Fruit fly (Drosophila melanogaster): Measurements from ENCODE around the gene Trx2.

Gene Trx2

DNA sequence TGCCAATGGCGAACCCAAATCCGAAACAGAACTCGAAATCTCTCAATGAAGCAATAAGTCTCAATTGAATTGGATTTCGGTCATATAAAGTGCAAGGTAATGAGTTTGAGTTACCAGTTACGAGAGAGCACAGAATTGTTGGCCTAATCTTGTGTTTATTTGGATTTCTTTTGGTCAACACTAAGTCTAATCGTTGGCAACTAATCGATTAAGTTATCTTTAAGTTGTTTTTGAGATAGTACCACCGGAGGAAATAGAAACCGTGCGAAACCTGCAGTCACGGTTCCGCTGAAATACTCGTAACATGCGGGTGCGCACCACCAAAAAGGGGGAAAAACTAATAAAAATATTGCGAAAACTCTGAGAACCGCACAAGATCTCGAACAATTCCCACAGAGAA is 23.8 kb upstream of the Trx2 start, which contains the start of gene CG3841:
Gene CG3841, plus strand, starts transcription at position 301 of the 400 bp plus-strand sequence.
- no peak for TF ChIP-seq noc (tag; optimal IDR thresholded peaks at IDR 0.05)

DNA sequence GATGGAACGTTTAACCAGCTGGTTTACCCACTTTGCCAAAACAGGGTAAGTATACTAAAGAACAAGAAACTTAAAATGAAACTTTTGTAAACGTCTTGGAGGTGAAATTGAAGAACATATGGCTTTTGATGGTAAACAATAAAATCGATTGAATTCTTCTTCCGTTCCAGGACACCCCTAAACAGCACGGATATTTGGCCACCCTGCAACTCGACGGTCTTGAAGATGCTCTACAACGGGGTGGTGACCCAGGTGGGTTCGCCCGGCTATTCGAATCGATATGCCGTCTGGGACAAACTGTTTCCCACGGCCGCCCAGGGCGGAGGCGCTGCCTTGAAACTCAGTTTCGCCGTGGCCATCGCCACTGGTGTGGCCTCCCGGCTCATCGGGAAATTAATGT is 21.8 kb upstream of the Trx2 start:
- TF ChIP-seq noc (tag; optimal IDR thresholded peaks at IDR 0.05) = no peak

DNA sequence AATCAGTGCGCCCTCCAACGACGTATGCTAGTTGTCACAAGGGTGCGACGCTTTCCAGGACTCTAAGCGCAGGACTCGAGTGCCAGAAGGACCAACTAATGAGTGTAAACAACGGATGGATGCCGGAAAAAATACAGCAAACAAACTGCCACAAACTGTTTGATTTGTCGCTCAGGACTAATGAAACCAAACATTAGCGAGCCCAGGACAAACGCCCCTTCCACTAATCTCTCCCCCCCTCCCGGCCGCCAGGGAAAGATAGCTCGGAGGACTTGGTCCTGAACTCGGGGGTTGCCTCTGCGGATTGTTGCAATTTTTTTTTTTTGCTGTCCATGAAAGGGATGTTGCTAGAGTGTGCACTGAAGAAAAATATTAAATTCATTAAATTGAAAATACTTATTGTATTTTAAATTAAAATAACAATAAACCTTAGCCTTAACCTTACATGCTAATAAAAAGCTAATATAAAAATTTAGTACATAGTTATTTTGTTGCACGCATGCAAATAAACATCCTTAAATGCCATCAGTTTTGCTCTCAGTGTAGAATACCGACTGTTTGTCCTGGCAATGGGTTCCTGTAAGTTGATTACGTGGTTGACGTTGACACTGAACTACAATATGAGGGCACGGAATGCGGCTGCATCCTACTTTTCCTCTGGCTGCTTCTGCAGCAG is 18.2 kb upstream of the Trx2 start:
- TF ChIP-seq noc (tag; optimal IDR thresholded peaks at IDR 0.05) = no peak

DNA sequence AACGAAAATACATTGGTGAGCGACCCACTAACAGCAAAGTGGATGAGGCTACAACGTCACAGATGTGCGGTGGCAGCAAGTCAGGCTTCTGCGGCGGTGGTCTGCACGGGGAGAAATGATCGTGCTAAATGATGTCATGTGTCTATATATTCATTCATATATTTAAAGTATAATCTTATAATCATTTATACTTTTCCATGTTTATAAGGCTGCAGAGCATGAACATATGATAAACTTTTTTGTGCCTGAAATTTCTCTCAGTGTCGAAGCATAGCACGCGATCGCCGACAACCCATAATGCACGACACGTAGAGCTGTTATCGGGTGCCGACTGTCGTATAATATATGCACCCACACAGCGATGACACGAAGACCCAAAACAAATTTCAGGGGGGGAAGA is 14.6 kb upstream of the Trx2 start:
- no peak for TF ChIP-seq noc (tag; optimal IDR thresholded peaks at IDR 0.05)

DNA sequence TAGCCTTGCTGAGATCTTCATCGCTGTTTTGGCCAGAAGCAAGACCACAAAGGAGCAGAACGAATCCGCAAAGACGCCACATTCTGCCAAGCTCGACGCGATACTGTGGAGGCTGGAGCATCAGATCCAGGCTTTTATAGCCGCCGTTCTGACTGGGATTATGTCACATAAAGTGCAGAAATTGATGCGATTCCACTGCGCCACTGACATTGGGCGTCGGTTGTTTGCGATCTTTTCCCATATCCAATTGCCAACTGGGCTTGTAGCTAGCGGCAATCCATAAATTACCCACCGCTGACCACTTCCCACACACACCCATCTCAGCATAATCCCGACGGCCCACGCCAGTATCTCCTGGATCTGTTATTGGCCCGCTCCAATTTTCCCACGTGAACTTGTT is 12.2 kb upstream of the Trx2 start, which contains the start of gene CG4382:
Gene CG4382, minus strand, starts transcription at position 101 of the 400 bp plus-strand sequence.
- TF ChIP-seq noc (tag; optimal IDR thresholded peaks at IDR 0.05) = no peak

DNA sequence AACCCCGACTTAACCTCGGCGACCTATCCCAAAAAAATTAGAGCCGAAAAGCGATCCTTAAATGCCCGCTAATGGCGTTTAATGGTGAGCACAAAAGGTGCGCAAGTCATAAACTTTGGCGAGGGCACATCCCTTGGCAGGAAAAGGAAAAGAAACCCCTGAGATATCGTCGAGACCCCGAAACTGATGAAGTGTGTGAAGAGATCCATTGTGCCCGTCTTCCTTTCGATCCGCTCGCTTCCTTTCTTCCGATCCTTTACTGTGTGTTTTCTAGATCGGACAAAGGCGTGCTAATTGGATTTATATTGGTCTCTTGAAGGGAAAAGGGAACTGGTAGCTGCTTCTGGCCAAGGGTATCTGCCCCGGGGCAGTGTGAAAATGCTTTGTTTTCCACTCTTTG is 11.7 kb upstream of the Trx2 start:
- no peak for TF ChIP-seq noc (tag; optimal IDR thresholded peaks at IDR 0.05)

DNA sequence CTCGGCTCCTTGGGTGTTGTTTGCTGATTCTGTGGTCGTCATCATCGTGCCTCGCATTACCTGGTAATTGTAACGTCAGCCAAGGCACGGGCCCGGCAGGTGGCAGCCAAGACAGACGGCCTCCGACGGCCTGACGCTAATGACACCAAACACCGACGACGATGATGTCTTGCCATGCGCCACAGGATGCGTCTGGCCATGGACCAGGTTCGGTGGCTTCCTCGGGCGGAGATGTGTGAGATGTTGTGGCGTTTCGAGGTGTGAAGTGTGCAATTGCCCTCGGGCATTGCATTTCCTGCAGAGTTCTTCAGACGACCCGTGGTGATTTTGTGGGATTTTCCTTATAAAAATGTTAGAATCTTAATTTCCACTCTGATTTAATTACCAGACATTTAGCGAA is 10.9 kb upstream of the Trx2 start:
- no peak for TF ChIP-seq noc (tag; optimal IDR thresholded peaks at IDR 0.05)

DNA sequence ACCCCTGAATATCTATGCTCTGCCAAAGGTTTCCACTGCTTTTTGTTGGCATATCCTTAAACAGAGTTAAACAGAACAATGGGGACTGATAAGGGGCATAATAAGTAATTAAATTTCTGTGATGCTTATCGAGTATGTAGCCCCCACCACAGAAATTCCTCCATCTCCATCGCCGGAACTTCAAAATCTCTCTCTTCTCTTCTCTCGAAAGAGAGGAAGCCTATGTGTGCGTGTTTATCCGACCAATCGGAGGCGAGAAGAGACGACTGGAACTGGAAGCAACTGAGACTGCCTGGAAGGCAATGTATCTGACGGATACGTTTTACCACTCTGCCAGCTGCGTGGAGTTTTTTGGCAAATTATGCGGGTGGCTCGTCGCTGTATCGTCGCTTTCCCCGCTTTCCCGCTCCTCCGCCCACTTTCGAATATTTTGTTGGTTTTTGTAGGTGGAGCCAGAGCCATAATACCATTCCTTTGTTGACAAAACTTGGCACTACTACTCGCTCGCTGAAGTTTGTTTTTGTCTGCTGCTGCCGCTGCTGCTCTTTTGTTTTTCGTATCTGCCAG is 4.9 kb upstream of the Trx2 start, which contains the start of gene gcm2:
Gene gcm2, plus strand, starts transcription at position 566 of the 567 bp plus-strand sequence.
- no peak for TF ChIP-seq noc (tag; optimal IDR thresholded peaks at IDR 0.05)

DNA sequence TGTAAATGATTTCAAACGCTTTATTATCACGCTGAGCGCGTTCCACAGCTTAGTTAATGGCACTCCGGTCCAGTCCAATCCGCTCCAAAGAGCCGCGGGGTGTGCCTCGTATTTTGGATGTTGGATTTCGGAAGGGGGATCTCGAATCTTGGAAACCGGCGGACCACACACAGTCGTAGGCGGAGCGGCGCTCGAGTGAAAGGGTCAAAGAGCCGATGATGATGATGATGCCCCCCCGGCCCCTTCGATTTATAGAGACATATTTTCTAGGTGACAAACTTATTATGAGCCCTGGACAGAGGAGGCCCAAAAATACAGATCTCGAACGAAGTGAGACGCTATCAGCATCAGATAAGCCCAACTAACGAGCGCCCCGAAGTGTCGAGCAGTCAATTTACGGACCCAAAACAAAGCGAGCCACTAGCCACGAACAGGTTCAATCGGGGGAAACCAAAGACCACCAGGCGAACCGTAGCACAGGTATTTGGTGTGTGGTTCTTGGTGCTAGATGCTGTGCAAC is 3.6 kb upstream of the Trx2 start:
- TF ChIP-seq noc (tag; optimal IDR thresholded peaks at IDR 0.05) = no peak

DNA sequence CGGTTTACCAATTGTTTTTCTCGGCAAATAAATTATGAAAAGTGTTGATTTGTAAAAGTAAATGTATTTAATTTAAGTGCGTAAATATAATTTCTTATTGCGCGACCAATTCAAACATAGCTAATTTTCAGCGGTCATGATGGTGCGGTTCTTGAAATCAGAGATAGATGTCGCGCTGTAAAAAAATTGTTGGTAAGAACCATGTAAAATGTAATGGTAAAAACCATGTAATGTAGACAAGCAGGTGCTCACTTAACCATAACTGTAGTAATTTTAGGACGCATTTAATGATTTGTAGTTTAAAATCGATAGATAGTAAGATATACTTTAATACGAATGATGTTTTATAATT is 336 bp upstream of the Trx2 start:
- TF ChIP-seq noc (tag; optimal IDR thresholded peaks at IDR 0.05) = no peak

DNA sequence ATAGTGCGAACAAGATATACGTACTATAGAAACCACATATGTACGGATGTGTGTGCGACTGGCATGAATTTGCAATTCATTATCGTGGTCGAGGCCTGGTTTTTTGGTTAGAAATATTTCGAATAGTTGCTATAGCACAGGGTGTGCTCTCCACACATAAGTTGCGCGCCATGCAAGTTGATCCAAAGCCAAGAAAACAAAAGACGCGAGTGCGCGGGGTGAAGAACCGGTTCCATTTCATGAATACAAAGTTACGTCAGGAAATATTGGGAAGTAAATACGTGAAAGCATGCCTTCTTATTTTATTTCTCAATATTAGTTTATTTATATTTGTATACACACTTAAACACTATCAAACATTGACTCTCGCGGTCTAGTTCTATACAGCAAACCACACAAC is 956 bp downstream of the Trx2 start:
- TF ChIP-seq noc (tag; optimal IDR thresholded peaks at IDR 0.05) = no peak

DNA sequence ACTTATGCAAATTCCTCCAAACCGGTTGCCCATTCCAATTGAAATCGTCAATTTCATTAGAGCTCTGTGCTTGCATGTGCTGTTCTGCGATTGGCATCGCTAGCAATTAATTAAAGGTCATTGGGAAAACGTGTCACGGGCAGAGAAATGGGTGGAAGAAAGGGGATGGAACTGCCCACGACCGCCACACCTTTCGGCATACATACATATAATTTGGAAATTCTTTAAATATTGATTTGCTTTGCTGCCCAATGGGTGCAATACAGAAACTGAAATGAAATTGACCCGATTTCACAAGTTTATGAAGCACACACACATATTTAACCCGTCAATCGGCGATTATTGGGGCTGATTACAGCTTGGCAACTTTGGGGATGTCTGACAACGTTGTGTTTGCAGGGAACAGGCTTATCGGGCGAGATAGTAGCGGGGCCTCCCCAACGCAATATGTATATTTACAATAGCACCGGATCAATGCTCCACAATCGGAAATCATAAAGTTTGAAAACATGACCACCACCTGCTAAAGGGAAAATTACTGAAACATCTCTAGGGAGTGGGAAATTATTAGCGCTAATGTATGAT is 1.8 kb downstream of the Trx2 start:
- no peak for TF ChIP-seq noc (tag; optimal IDR thresholded peaks at IDR 0.05)

DNA sequence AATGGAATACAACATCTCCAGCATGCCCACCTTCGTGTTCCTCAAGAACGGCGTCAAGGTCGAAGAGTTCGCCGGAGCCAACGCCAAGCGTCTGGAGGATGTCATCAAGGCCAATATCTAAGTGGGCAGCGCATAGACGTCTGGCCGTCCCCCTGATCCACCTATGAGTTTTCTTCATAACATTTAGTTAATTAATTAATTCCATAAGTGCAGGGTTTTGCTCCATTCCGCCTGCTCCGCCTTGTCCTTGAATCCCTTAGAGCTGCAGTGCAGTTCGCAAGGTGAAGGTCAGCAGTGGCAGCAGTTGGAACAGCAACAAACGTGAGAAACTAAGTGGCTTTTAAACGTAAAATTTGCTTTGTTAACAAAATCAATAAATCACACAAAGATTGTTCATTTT is 2.6 kb downstream of the Trx2 start:
- no peak for TF ChIP-seq noc (tag; optimal IDR thresholded peaks at IDR 0.05)

DNA sequence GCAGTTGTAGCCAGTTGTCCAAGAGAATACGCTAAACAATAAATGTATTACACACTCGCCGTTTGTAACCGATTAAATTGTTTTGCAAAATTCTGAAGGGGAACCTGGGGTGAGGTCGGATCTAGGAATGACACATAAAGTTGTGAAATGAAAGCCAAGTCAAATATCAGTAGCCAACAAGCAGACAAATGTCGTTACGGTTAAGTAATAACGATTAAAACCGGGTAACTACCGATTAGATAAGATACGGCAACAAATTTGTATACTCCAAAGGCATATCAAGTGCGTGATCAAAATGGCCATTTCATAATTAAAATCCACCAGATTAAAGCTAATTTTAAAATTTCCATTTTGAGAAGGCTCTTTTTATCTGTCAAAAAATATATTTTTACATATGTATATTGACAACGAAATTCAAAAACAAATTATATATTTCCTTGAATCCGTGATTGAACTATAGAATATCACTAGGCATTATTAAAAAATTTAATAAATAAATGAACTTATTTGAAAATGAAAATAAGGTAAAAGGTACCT is 3.1 kb downstream of the Trx2 start, which contains the start of gene GlcAT-S:
Gene GlcAT-S, plus strand, starts transcription at position 487 of the 537 bp plus-strand sequence.
- no peak for TF ChIP-seq noc (tag; optimal IDR thresholded peaks at IDR 0.05)

DNA sequence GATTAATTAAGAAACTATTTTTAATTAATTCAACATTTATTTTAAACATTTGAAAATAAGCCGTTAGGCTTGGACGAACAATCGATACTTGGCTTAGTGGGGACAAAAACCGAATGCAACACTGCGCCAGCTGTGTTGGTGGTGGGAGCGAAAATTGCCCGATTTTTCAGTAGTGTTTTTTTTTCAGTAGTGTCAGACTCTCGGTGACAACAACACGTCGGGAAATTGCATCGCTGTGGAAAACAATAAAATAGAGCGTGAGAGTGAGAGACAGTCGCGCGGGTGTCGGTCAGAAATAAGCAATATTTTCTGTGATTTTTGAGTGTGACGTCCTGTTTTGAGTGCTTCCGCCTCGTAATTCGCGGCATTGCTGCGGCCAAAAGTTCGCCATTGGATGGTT is 3.7 kb downstream of the Trx2 start:
- no peak for TF ChIP-seq noc (tag; optimal IDR thresholded peaks at IDR 0.05)

DNA sequence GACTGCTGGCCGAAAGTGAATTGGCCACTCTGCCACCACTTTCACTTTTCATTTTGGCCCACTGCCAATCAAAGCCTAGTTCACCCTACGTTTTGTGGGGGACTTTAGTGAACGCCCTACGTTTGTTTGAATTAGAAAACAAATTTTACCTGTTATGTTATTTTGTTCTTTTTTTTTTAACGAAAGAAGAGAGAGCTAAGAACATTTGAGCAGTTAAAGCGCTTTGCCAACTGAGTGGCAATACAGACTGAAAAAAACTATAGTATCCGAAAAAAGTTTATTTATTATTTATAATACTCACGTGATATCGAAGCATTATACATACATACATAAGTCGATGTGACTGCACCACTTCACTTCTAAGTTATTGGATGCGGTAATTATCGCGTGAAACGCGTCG is 4.9 kb downstream of the Trx2 start:
- TF ChIP-seq noc (tag; optimal IDR thresholded peaks at IDR 0.05) = peak; percentile 68

DNA sequence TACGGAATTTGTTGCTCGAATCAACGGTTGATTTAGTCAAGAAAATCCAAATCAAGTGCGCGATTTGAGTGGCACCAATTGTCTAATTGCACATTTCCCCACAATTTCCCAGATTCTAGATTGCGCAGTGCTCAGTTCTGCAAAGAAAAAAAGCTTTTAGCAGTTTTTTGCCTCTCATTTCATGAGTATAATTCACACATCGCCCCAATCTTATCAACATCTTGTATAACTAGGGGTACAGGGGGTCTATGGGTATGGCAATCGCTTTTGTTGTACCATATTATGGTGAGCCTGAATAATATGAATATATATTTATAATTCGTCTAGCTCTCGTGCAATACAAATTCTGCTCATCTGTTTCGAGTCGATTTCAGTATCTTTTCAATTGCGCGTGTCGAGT is 5.9 kb downstream of the Trx2 start:
- TF ChIP-seq noc (tag; optimal IDR thresholded peaks at IDR 0.05) = peak; percentile 27

All from whole organism, larva.